Worm (Caenorhabditis elegans) whole organism, L4 larva: Measurements from ENCODE around the gene max-2.
"Not testable (repeated sequence)": the region's sequence is repeated elsewhere in the genome, so short reads cannot be mapped to it uniquely, and the experiment has no call there.

Experiments used
- R02D3.7 ChIP-seq: fragments of 150-350 bp; sonication (generic microtip); optimal IDR thresholded peaks from 3 replicates; lab custom pipeline; 2014; ENCODE audit warnings: missing biosample characterization, missing genetic modification characterization
- T20F7.1 ChIP-seq: fragments of 200-800 bp; sonication (Bioruptor generic); optimal IDR thresholded peaks from 2 replicates; lab custom pipeline; 2018; ENCODE audit warnings: mild to moderate bottlenecking, missing genetic modification characterization, missing compliant biosample characterization
- T26A8.4 ChIP-seq: fragments of 200-800 bp; sonication (Bioruptor generic); IDR thresholded peaks from 2 replicates; pipeline ENCODE4 v1.3.6; 2022; ENCODE audit warnings: missing genetic modification characterization, missing compliant biosample characterization
- Y105C5A.15 ChIP-seq: fragments of 200-800 bp; sonication (Bioruptor generic); IDR thresholded peaks from 2 replicates; pipeline ENCODE4 v1.3.6; 2022; ENCODE audit warnings: missing genetic modification characterization, missing compliant biosample characterization
- Y75B8A.6 ChIP-seq: fragments of 200-800 bp; sonication (Bioruptor generic); IDR thresholded peaks from 2 replicates; pipeline ENCODE4 v1.3.6; 2022; ENCODE audit warnings: missing genetic modification reagents, missing genetic modification characterization, missing compliant biosample characterization
- ZK337.2 ChIP-seq: fragments of 200-800 bp; sonication (Bioruptor generic); IDR thresholded peaks from 2 replicates; pipeline ENCODE4 v1.3.6; 2022; ENCODE audit warnings: missing genetic modification reagents, missing genetic modification characterization, missing compliant biosample characterization
- aha-1 ChIP-seq: fragments of 150-350 bp; peaks from one replicate; lab custom pipeline; 2014; ENCODE audit warnings: missing biosample characterization, missing genetic modification characterization
- aly-2 ChIP-seq: sonication (generic microtip); optimal IDR thresholded peaks from 2 replicates; lab custom pipeline; 2018; ENCODE audit warnings: missing biosample characterization, missing genetic modification characterization
- ama-1 ChIP-seq: fragments of 150-350 bp; optimal IDR thresholded peaks from 2 replicates; lab custom pipeline; 2014; ENCODE audit warnings: inconsistent platforms, mixed read lengths
- arid-1 ChIP-seq: fragments of 200-800 bp; sonication (Bioruptor generic); conservative IDR thresholded peaks from 2 replicates; pipeline ENCODE4 v1.3.6; 2022; ENCODE audit warnings: missing genetic modification reagents, missing genetic modification characterization, missing compliant biosample characterization
- ceh-20 ChIP-seq: fragments of 200-800 bp; sonication (Bioruptor generic); IDR thresholded peaks from 2 replicates; pipeline ENCODE4 v1.3.6; 2022; ENCODE audit warnings: missing genetic modification reagents, missing genetic modification characterization, missing compliant biosample characterization
- ceh-44 ChIP-seq: fragments of 200-800 bp; sonication (Bioruptor generic); IDR thresholded peaks from 2 replicates; pipeline ENCODE4 v1.3.6; 2022; ENCODE audit warnings: missing genetic modification reagents, missing genetic modification characterization, missing compliant biosample characterization
- ceh-62 ChIP-seq: sonication (generic microtip); optimal IDR thresholded peaks from 2 replicates; lab custom pipeline; 2017; ENCODE audit warnings: missing biosample characterization, missing genetic modification characterization
- ceh-82 ChIP-seq: sonication (generic microtip); optimal IDR thresholded peaks from 2 replicates; lab custom pipeline; 2017; ENCODE audit warnings: missing biosample characterization, missing genetic modification characterization
- daf-16 ChIP-seq, 3 experiments: sonication (generic microtip); optimal IDR thresholded peaks; 2 replicates each; lab custom pipeline; 2016 to 2017; ENCODE audit warnings: missing genetic modification characterization in 3 of 3, missing genetic modification reagents in 3 of 3, mild to moderate bottlenecking in 2 of 3, missing compliant biosample characterization in 2 of 3, missing biosample characterization in 1 of 3, moderate library complexity in 1 of 3
- daf-8 ChIP-seq: fragments of 200-800 bp; sonication (Bioruptor generic); IDR thresholded peaks from 2 replicates; pipeline ENCODE4 v1.3.6; 2022; ENCODE audit warnings: missing genetic modification characterization, missing compliant biosample characterization
- dmd-8 ChIP-seq: fragments of 200-800 bp; sonication (Bioruptor generic); IDR thresholded peaks from 2 replicates; pipeline ENCODE4 v1.3.6; 2022; ENCODE audit warnings: missing genetic modification characterization, missing compliant biosample characterization
- dmd-9 ChIP-seq: fragments of 200-800 bp; sonication (Bioruptor generic); IDR thresholded peaks from 2 replicates; pipeline ENCODE4 v1.3.6; 2022; ENCODE audit warnings: missing genetic modification reagents, missing genetic modification characterization, missing compliant biosample characterization
- dpl-1 ChIP-seq: fragments of 150-350 bp; optimal IDR thresholded peaks from 2 replicates; lab custom pipeline; 2014; ENCODE audit warnings: missing biosample characterization, missing genetic modification reagents, missing genetic modification characterization
- dve-1 ChIP-seq: sonication (generic microtip); optimal IDR thresholded peaks from 2 replicates; lab custom pipeline; 2017; ENCODE audit warnings: antibody characterized with exemption, mild to moderate bottlenecking, missing genetic modification characterization, missing compliant biosample characterization; ENCODE audit not compliant: insufficient read depth
- egl-43 ChIP-seq: fragments of 200-800 bp; sonication (Bioruptor generic); IDR thresholded peaks from 2 replicates; pipeline ENCODE4 v1.3.6; 2022; ENCODE audit warnings: missing genetic modification reagents, missing genetic modification characterization, missing compliant biosample characterization
- hlh-11 ChIP-seq: fragments of 200-800 bp; sonication (Bioruptor generic); optimal IDR thresholded peaks from 2 replicates; lab custom pipeline; 2018; ENCODE audit warnings: mild to moderate bottlenecking, missing genetic modification characterization, missing compliant biosample characterization
- hlh-30 ChIP-seq: sonication (generic microtip); optimal IDR thresholded peaks from 2 replicates; lab custom pipeline; 2017; ENCODE audit warnings: antibody characterized with exemption, mild to moderate bottlenecking, missing genetic modification characterization, missing compliant biosample characterization; ENCODE audit not compliant: insufficient read depth
- lin-1 ChIP-seq: fragments of 200-800 bp; sonication (Bioruptor generic); IDR thresholded peaks from 2 replicates; pipeline ENCODE4 v1.3.6; 2022; ENCODE audit warnings: missing genetic modification reagents, missing genetic modification characterization, missing compliant biosample characterization
- lin-29 ChIP-seq: fragments of 200-800 bp; sonication (Bioruptor generic); IDR thresholded peaks from 2 replicates; pipeline ENCODE4 v1.3.6; 2022; ENCODE audit warnings: missing genetic modification reagents, missing genetic modification characterization, missing compliant biosample characterization
- lin-38 ChIP-seq: fragments of 200-800 bp; sonication (Bioruptor generic); IDR thresholded peaks from 2 replicates; pipeline ENCODE4 v1.3.6; 2022; ENCODE audit warnings: missing genetic modification reagents, missing genetic modification characterization, missing compliant biosample characterization
- lin-39 ChIP-seq: fragments of 150-350 bp; optimal IDR thresholded peaks from 2 replicates; lab custom pipeline; 2014; ENCODE audit warnings: missing biosample characterization, missing genetic modification reagents, missing genetic modification characterization
- lsy-2 ChIP-seq, 2 experiments: fragments of 150-350 bp in 1 of 2; sonication (generic microtip) in 1 of 2; optimal IDR thresholded peaks; 2 replicates each; lab custom pipeline; 2014 to 2017; ENCODE audit warnings: missing biosample characterization in 2 of 2, missing genetic modification characterization in 2 of 2
- madf-9 ChIP-seq: fragments of 200-800 bp; sonication (Bioruptor generic); conservative IDR thresholded peaks from 2 replicates; pipeline ENCODE4 v1.3.6; 2022; ENCODE audit warnings: missing genetic modification reagents, missing genetic modification characterization, missing compliant biosample characterization
- mdl-1 ChIP-seq, 2 experiments: fragments of 150-350 bp in 1 of 2; sonication (generic microtip) in 1 of 2; optimal IDR thresholded peaks; 2 replicates each; lab custom pipeline; 2014 to 2017; ENCODE audit warnings: missing biosample characterization in 2 of 2, missing genetic modification characterization in 2 of 2
- mes-2 ChIP-seq: sonication (generic microtip); optimal IDR thresholded peaks from 2 replicates; lab custom pipeline; 2016; ENCODE audit warnings: missing genotype, mild to moderate bottlenecking, missing genetic modification characterization, missing compliant biosample characterization; ENCODE audit not compliant: poor library complexity, severe bottlenecking
- mxl-2 ChIP-seq: fragments of 200-800 bp; sonication (Bioruptor generic); conservative IDR thresholded peaks from 2 replicates; pipeline ENCODE4 v1.3.6; 2022; ENCODE audit warnings: missing genetic modification reagents, missing genetic modification characterization, missing compliant biosample characterization
- mxl-3 ChIP-seq: fragments of 200-800 bp; sonication (Bioruptor generic); optimal IDR thresholded peaks from 2 replicates; lab custom pipeline; 2018; ENCODE audit warnings: mild to moderate bottlenecking, missing genetic modification characterization, missing compliant biosample characterization
- nhr-10 ChIP-seq: fragments of 150-350 bp; optimal IDR thresholded peaks from 2 replicates; lab custom pipeline; 2014; ENCODE audit warnings: missing biosample characterization, missing genetic modification characterization
- nhr-11 ChIP-seq: fragments of 150-350 bp; optimal IDR thresholded peaks from 2 replicates; lab custom pipeline; 2014; ENCODE audit warnings: missing biosample characterization, missing genetic modification characterization
- nhr-237 ChIP-seq: sonication (generic microtip); optimal IDR thresholded peaks from 2 replicates; lab custom pipeline; 2017; ENCODE audit warnings: missing biosample characterization, missing genetic modification characterization
- nhr-25 ChIP-seq: sonication (generic microtip); optimal IDR thresholded peaks from 2 replicates; lab custom pipeline; 2017; ENCODE audit warnings: missing genetic modification characterization, mild to moderate bottlenecking, missing compliant biosample characterization, antibody characterized with exemption, moderate library complexity, borderline replicate concordance; ENCODE audit not compliant: insufficient read depth
- nhr-42 ChIP-seq: fragments of 200-800 bp; sonication (Bioruptor generic); IDR thresholded peaks from 2 replicates; pipeline ENCODE4 v1.3.6; 2022; ENCODE audit warnings: missing genetic modification characterization, missing compliant biosample characterization
- nhr-48 ChIP-seq: sonication (generic microtip); optimal IDR thresholded peaks from 2 replicates; lab custom pipeline; 2016; ENCODE audit warnings: mild to moderate bottlenecking, missing genetic modification characterization, missing compliant biosample characterization
- rbr-2 ChIP-seq: sonication (generic microtip); optimal IDR thresholded peaks from 2 replicates; lab custom pipeline; 2016; ENCODE audit warnings: missing genotype, missing genetic modification characterization, missing compliant biosample characterization
- saeg-2 ChIP-seq: fragments of 200-800 bp; sonication (Bioruptor generic); IDR thresholded peaks from 2 replicates; pipeline ENCODE4 v1.3.6; 2022; ENCODE audit warnings: missing genetic modification reagents, missing genetic modification characterization, missing compliant biosample characterization
- set-16 ChIP-seq: fragments of 200-800 bp; sonication (Bioruptor generic); IDR thresholded peaks from 2 replicates; pipeline ENCODE4 v1.3.6; 2022; ENCODE audit warnings: missing genetic modification reagents, missing genetic modification characterization, missing compliant biosample characterization
- snpc-1.2 ChIP-seq: fragments of 200-800 bp; sonication (Bioruptor generic); IDR thresholded peaks from 2 replicates; pipeline ENCODE4 v1.3.6; 2022; ENCODE audit warnings: missing genetic modification reagents, missing genetic modification characterization, missing compliant biosample characterization
- unc-130 ChIP-seq: sonication (generic microtip); optimal IDR thresholded peaks from 2 replicates; lab custom pipeline; 2016; ENCODE audit warnings: missing genetic modification reagents, missing genetic modification characterization, missing compliant biosample characterization
- unc-39 ChIP-seq: sonication (generic microtip); optimal IDR thresholded peaks from 2 replicates; lab custom pipeline; 2017; ENCODE audit warnings: missing biosample characterization, missing genetic modification characterization
- unc-62 ChIP-seq, 3 experiments: fragments of 150-350 bp in 1 of 3; sonication (generic microtip); optimal IDR thresholded peaks in 2 of 3; peaks in 1 of 3; 1 replicate in 1 of 3; 2 replicates in 2 of 3; lab custom pipeline; 2014 to 2017; ENCODE audit warnings: missing biosample characterization in 3 of 3, missing genetic modification characterization in 3 of 3, missing genetic modification reagents in 3 of 3, missing genotype in 1 of 3
- zfp-2 ChIP-seq: sonication (generic microtip); optimal IDR thresholded peaks from 2 replicates; lab custom pipeline; 2016; ENCODE audit warnings: mild to moderate bottlenecking, missing genetic modification characterization, missing compliant biosample characterization
- ztf-7 ChIP-seq: fragments of 150-350 bp; optimal IDR thresholded peaks from 2 replicates; lab custom pipeline; 2014; ENCODE audit warnings: missing biosample characterization, missing genetic modification characterization

Gene max-2

DNA sequence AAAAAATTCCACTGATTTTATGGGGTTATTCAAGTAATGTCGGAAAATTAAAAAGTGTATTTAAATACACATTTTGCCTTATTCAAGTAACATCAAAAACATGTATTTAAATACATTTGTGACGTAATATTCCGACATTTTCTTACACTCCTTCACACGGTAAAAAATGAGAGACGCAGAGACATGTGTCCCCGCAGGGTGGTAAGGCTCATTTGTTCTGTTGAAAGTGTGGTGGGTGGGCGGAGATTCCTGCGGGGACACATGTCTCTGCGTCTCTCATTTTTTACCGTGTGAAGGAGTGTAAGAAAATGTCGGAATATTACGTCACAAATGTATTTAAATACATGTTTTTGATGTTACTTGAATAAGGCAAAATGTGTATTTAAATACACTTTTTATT, 9.3 kb downstream of the max-2 start (continued):
- TF ChIP-seq lin-38 (GFP tag; lab: Robert Waterston, UW) (peak; percentile 89), hlh-30 (tag; lab: Kevin White, UChicago) (peak; percentile 20), hlh-11 (tag; lab: Kevin White, UChicago) (peak; percentile 69), lsy-2 (tag; optimal IDR thresholded peaks at IDR 0.05; lab: Kevin White, UChicago) (peak; percentile 2 to 60), rbr-2 (tag; lab: Kevin White, UChicago) (peak; percentile 70), lin-1 (GFP tag; lab: Robert Waterston, UW) (peak; percentile 89), lin-29 (GFP tag; lab: Robert Waterston, UW) (peak; percentile 91), snpc-1.2 (GFP tag; lab: Robert Waterston, UW) (0 out of 2 replicates have a peak, but pooled peaks have one; percentile 25), ZK337.2 (GFP tag; lab: Robert Waterston, UW) (peak; percentile 50; the same call in 1 of the 2 replicates), daf-16 (GFP tag; optimal IDR thresholded peaks at IDR 0.05; lab: Kevin White, UChicago) (peak in 1 of 2 experiments; percentile 13), unc-62 (GFP tag; optimal IDR thresholded peaks at IDR 0.05 in 1 of 2; lab: Kevin White, UChicago) (peak in 1 of 2 experiments; percentile 16), madf-9 (GFP tag; lab: Robert Waterston, UW) (peak; percentile 80), saeg-2 (peak; percentile 75; the same call in 1 of the 2 replicates), set-16 (peak; percentile 29; the same call in 1 of the 2 replicates), mxl-2 (peak; percentile 65), T26A8.4 (peak; percentile 97), nhr-42 (peak; percentile 95), ceh-20 (GFP tag; lab: Robert Waterston, UW) (peak; percentile 96)
- TF ChIP-seq daf-16, unc-62 (tag; optimal IDR thresholded peaks at IDR 0.05; lab: Kevin White, UChicago): not testable (repeated sequence)

DNA sequence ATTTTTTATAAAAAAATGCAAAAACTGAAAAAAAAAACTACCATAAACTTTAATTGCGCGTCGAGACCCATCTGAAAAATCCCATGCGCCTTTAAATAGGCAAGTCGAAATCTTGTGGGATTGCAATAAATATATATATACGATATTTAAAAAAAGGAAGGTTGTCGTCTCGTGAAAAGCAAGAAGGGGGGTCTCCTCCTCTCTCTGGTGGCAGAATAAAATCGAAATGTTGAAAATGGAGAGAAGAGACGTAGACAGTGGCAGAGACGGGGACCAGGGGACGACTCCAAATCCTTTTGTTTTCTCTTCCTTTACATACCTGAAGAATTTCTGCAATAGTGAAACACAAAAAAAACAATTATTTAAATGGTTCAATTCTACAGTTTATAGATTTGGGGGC, 11.7 kb downstream of the max-2 start, which contains the start of gene F18A11.5:
F18A11.5 (minus strand) TSS at position 321 of the 400 bp plus-strand sequence.
- no peak for TF ChIP-seq Y75B8A.6
- no peak for TF ChIP-seq dmd-8
- no peak for TF ChIP-seq egl-43 (GFP tag; lab: Robert Waterston, UW)
- no peak for TF ChIP-seq daf-8
- no peak for TF ChIP-seq lin-1 (GFP tag; lab: Robert Waterston, UW)
- peak; percentile 3 for TF ChIP-seq dve-1 (tag; lab: Kevin White, UChicago)
- no peak for TF ChIP-seq unc-39
- 0 out of 2 replicates have a peak, but pooled peaks have one; percentile 48 for TF ChIP-seq arid-1 (GFP tag; lab: Robert Waterston, UW)
- TF ChIP-seq ceh-62 (tag; lab: Kevin White, UChicago): no peak
- no peak for TF ChIP-seq nhr-11 (tag; lab: Kevin White, UChicago)
- no peak for TF ChIP-seq T20F7.1
- no peak for TF ChIP-seq lin-29 (GFP tag; lab: Robert Waterston, UW)
- TF ChIP-seq dpl-1 (GFP tag; lab: Kevin White, UChicago): no peak
- no peak for TF ChIP-seq unc-130 (GFP tag; lab: Kevin White, UChicago)
- peak; percentile 7 for TF ChIP-seq rbr-2 (tag; lab: Kevin White, UChicago)
- TF ChIP-seq hlh-11 (tag; lab: Kevin White, UChicago): peak; percentile 29
- TF ChIP-seq mes-2 (tag; lab: Kevin White, UChicago): no peak
- no peak for TF ChIP-seq aly-2 (tag; lab: Kevin White, UChicago)
- TF ChIP-seq ceh-44: no peak
- no peak for TF ChIP-seq nhr-25
- no peak for TF ChIP-seq zfp-2 (tag; lab: Kevin White, UChicago)
- no peak for TF ChIP-seq mdl-1 (tag; optimal IDR thresholded peaks at IDR 0.05; lab: Kevin White, UChicago)
- TF ChIP-seq lin-39 (tag; lab: Kevin White, UChicago): no peak
- no peak for TF ChIP-seq ceh-82
- TF ChIP-seq aha-1 (tag; lab: Kevin White, UChicago): peak; percentile 2
- TF ChIP-seq ama-1 (lab: Kevin White, UChicago): peak; percentile 69
- no peak for TF ChIP-seq dmd-9
- TF ChIP-seq nhr-48 (tag; lab: Kevin White, UChicago): no peak
- TF ChIP-seq nhr-237: no peak
- no peak for TF ChIP-seq hlh-30 (tag; lab: Kevin White, UChicago)
- no peak for TF ChIP-seq Y105C5A.15
- TF ChIP-seq R02D3.7: no peak
- no peak for TF ChIP-seq nhr-10 (tag; lab: Kevin White, UChicago)
- no peak for TF ChIP-seq mxl-3 (GFP tag; lab: Kevin White, UChicago)
- no peak for TF ChIP-seq ztf-7 (tag; lab: Kevin White, UChicago)
